Fruit fly (Drosophila melanogaster) whole organism, embryonic: ENCODE results near the gene smid.

Experiments used
- CG10654 ChIP-seq: fragments of 200-800 bp; sonication (Bioruptor generic); optimal IDR thresholded peaks from 2 replicates; lab custom pipeline; 2016; ENCODE audit warnings: missing biosample characterization, missing genetic modification characterization
- CG10979 ChIP-seq: fragments of 200-800 bp; sonication (Bioruptor generic); optimal IDR thresholded peaks from 2 replicates; lab custom pipeline; 2018; ENCODE audit warnings: missing biosample characterization, mild to moderate bottlenecking, missing genetic modification characterization, moderate library complexity
- CG11085 ChIP-seq: fragments of 200-800 bp; sonication (Bioruptor generic); IDR thresholded peaks from 2 replicates; pipeline ENCODE4 v1.3.6; 2022; ENCODE audit warnings: missing biosample characterization, missing genetic modification characterization
- CG11504 ChIP-seq: fragments of 200-800 bp; sonication (Bioruptor generic); optimal IDR thresholded peaks from 3 replicates; lab custom pipeline; 2019; ENCODE audit warnings: missing biosample characterization, mild to moderate bottlenecking, missing genetic modification characterization, moderate library complexity
- CG15011 ChIP-seq: fragments of 200-800 bp; sonication (Bioruptor generic); optimal IDR thresholded peaks from 3 replicates; lab custom pipeline; 2018; ENCODE audit warnings: missing biosample characterization, mild to moderate bottlenecking, missing genetic modification characterization
- CG17186 ChIP-seq: fragments of 200-800 bp; sonication (Bioruptor generic); optimal IDR thresholded peaks from 3 replicates; lab custom pipeline; 2017; ENCODE audit warnings: missing biosample characterization, missing genetic modification reagents, missing genetic modification characterization
- CG17328 ChIP-seq: fragments of 200-800 bp; sonication (Bioruptor generic); IDR thresholded peaks from 2 replicates; pipeline ENCODE4 v1.3.6; 2022; ENCODE audit warnings: missing biosample characterization, missing genetic modification characterization
- CG1792 ChIP-seq: fragments of 200-800 bp; sonication (Bioruptor generic); optimal IDR thresholded peaks from 2 replicates; lab custom pipeline; 2016; ENCODE audit warnings: missing biosample characterization, missing genetic modification characterization
- CG1832 ChIP-seq: fragments of 200-800 bp; sonication (Bioruptor generic); optimal IDR thresholded peaks from 2 replicates; lab custom pipeline; 2017; ENCODE audit warnings: missing biosample characterization, mild to moderate bottlenecking, missing genetic modification characterization, inconsistent platforms
- CG31224 ChIP-seq: fragments of 200-800 bp; sonication (Bioruptor generic); IDR thresholded peaks from 2 replicates; pipeline ENCODE4 v1.3.6; 2022; ENCODE audit warnings: missing biosample characterization, missing genetic modification characterization
- CG31365 ChIP-seq: fragments of 200-800 bp; sonication (Bioruptor generic); optimal IDR thresholded peaks from 2 replicates; lab custom pipeline; 2018; ENCODE audit warnings: missing biosample characterization, mild to moderate bottlenecking, missing genetic modification characterization
- CG31441 ChIP-seq: fragments of 200-800 bp; sonication (Bioruptor generic); IDR thresholded peaks from 2 replicates; pipeline ENCODE4 v1.3.6; 2022; ENCODE audit warnings: missing biosample characterization, missing genetic modification characterization
- CG33213 ChIP-seq: fragments of 200-800 bp; sonication (Bioruptor generic); optimal IDR thresholded peaks from 3 replicates; lab custom pipeline; 2016; ENCODE audit warnings: missing biosample characterization, missing genetic modification characterization
- CG34376 ChIP-seq: fragments of 200-800 bp; sonication (Bioruptor generic); optimal IDR thresholded peaks from 2 replicates; lab custom pipeline; 2018; ENCODE audit warnings: missing biosample characterization, mild to moderate bottlenecking, missing genetic modification characterization
- CG3726 ChIP-seq: fragments of 200-800 bp; sonication (Bioruptor generic); IDR thresholded peaks from 3 replicates; pipeline ENCODE4, ENCODE4 v1.3.6; 2022; ENCODE audit warnings: missing biosample characterization, missing genetic modification characterization
- CG3847 ChIP-seq: fragments of 200-800 bp; sonication (Bioruptor generic); IDR thresholded peaks from 2 replicates; pipeline ENCODE4 v1.3.6; 2022; ENCODE audit warnings: missing biosample characterization, missing genetic modification characterization
- CG4820 ChIP-seq: fragments of 200-800 bp; sonication (Bioruptor generic); optimal IDR thresholded peaks from 3 replicates; lab custom pipeline; 2016; ENCODE audit warnings: missing biosample characterization, missing genetic modification characterization
- CG5953 ChIP-seq: fragments of 200-800 bp; sonication (Bioruptor generic); IDR thresholded peaks from 2 replicates; pipeline ENCODE4 v1.3.6; 2022; ENCODE audit warnings: missing biosample characterization, missing genetic modification characterization
- CG6683 ChIP-seq: fragments of 200-800 bp; sonication (Bioruptor generic); optimal IDR thresholded peaks from 2 replicates; lab custom pipeline; 2017; ENCODE audit warnings: missing biosample characterization, mild to moderate bottlenecking, missing genetic modification characterization, missing genetic modification reagents
- CG8290 ChIP-seq, 3 experiments: fragments of 200-800 bp; sonication (Bioruptor generic); optimal IDR thresholded peaks; 2 replicates each; lab custom pipeline; 2016 to 2019; ENCODE audit warnings: missing biosample characterization in 3 of 3, missing genetic modification characterization in 3 of 3, mild to moderate bottlenecking in 2 of 3, moderate library complexity in 1 of 3
- Doc2 ChIP-seq: fragments of 200-800 bp; sonication (Bioruptor generic); IDR thresholded peaks from 2 replicates; pipeline ENCODE4 v1.3.6; 2022; ENCODE audit warnings: missing biosample characterization, missing genetic modification characterization
- Dp ChIP-seq: fragments of 200-800 bp; sonication (Bioruptor generic); optimal IDR thresholded peaks from 2 replicates; lab custom pipeline; 2018; ENCODE audit warnings: missing biosample characterization, mild to moderate bottlenecking, missing genetic modification characterization, moderate library complexity
- E2f1 ChIP-seq: fragments of 200-800 bp; sonication (Bioruptor generic); IDR thresholded peaks from 2 replicates; pipeline ENCODE4 v1.3.6; 2022; ENCODE audit warnings: missing biosample characterization, missing genetic modification characterization
- Fer3 ChIP-seq: fragments of 200-800 bp; sonication (Bioruptor generic); optimal IDR thresholded peaks from 2 replicates; lab custom pipeline; 2018; ENCODE audit warnings: missing biosample characterization, mild to moderate bottlenecking, missing genetic modification characterization, moderate library complexity
- HLH54F ChIP-seq: fragments of 200-800 bp; sonication (Bioruptor generic); optimal IDR thresholded peaks from 3 replicates; lab custom pipeline; 2016; ENCODE audit warnings: missing biosample characterization, missing genetic modification characterization
- Hey ChIP-seq: fragments of 200-800 bp; sonication (Bioruptor generic); optimal IDR thresholded peaks from 3 replicates; lab custom pipeline; 2018; ENCODE audit warnings: missing biosample characterization, mild to moderate bottlenecking, missing genetic modification characterization
- Hr3 ChIP-seq: fragments of 200-800 bp; sonication (Bioruptor generic); optimal IDR thresholded peaks from 3 replicates; lab custom pipeline; 2016; ENCODE audit warnings: missing biosample characterization, missing genetic modification characterization
- MTF-1 ChIP-seq: fragments of 200-800 bp; sonication (Bioruptor generic); optimal IDR thresholded peaks from 2 replicates; lab custom pipeline; 2018; ENCODE audit warnings: missing biosample characterization, mild to moderate bottlenecking, missing genetic modification characterization, borderline replicate concordance
- Mad ChIP-seq: fragments of 200-800 bp; sonication (Bioruptor generic); optimal IDR thresholded peaks from 2 replicates; lab custom pipeline; 2016; ENCODE audit warnings: missing biosample characterization, missing genetic modification characterization
- TFAM ChIP-seq: fragments of 200-800 bp; sonication (Bioruptor generic); optimal IDR thresholded peaks from 2 replicates; lab custom pipeline; 2017; ENCODE audit warnings: missing biosample characterization, missing genetic modification characterization, inconsistent platforms
- abd-A ChIP-seq: fragments of 200-800 bp; sonication (Bioruptor generic); optimal IDR thresholded peaks from 3 replicates; lab custom pipeline; 2019; ENCODE audit warnings: missing biosample characterization, mild to moderate bottlenecking, missing genetic modification characterization, moderate library complexity
- ara ChIP-seq: fragments of 200-800 bp; sonication (Bioruptor generic); IDR thresholded peaks from 2 replicates; pipeline ENCODE4 v1.3.6; 2022; ENCODE audit warnings: missing biosample characterization, missing genetic modification characterization
- bcd ChIP-seq: fragments of 200-800 bp; sonication (Bioruptor generic); optimal IDR thresholded peaks from 2 replicates; lab custom pipeline; 2017; ENCODE audit warnings: missing biosample characterization, mild to moderate bottlenecking, missing genetic modification characterization
- crc ChIP-seq: fragments of 200-800 bp; sonication (Bioruptor generic); optimal IDR thresholded peaks from 2 replicates; lab custom pipeline; 2016; ENCODE audit warnings: missing biosample characterization, missing genetic modification characterization
- da ChIP-seq: fragments of 200-800 bp; sonication (Bioruptor generic); optimal IDR thresholded peaks from 2 replicates; lab custom pipeline; 2016; ENCODE audit warnings: missing biosample characterization, missing genetic modification characterization
- disco-r ChIP-seq: fragments of 200-800 bp; sonication (Bioruptor generic); optimal IDR thresholded peaks from 2 replicates; lab custom pipeline; 2016; ENCODE audit warnings: missing biosample characterization, missing genetic modification characterization
- fd96Cb ChIP-seq: fragments of 200-800 bp; sonication (Bioruptor generic); optimal IDR thresholded peaks from 2 replicates; lab custom pipeline; 2018; ENCODE audit warnings: missing biosample characterization, mild to moderate bottlenecking, missing genetic modification characterization, moderate library complexity
- jigr1 ChIP-seq: fragments of 200-800 bp; sonication (Bioruptor generic); IDR thresholded peaks from 3 replicates; pipeline ENCODE4 v1.3.6; 2022; ENCODE audit warnings: missing biosample characterization, missing genetic modification characterization
- knrl ChIP-seq: fragments of 200-800 bp; sonication (Bioruptor generic); IDR thresholded peaks from 3 replicates; pipeline ENCODE4 v1.3.6; 2022; ENCODE audit warnings: missing biosample characterization, missing genetic modification characterization; ENCODE audit not compliant: partially characterized antibody
- pros ChIP-seq: fragments of 200-800 bp; sonication (Bioruptor generic); optimal IDR thresholded peaks from 3 replicates; lab custom pipeline; 2019; ENCODE audit warnings: missing biosample characterization, mild to moderate bottlenecking, missing genetic modification characterization, moderate library complexity
- sob ChIP-seq: fragments of 200-800 bp; sonication (Bioruptor generic); IDR thresholded peaks from 2 replicates; pipeline ENCODE4 v1.3.6; 2022; ENCODE audit warnings: missing biosample characterization, missing genetic modification characterization
- tap ChIP-seq: fragments of 200-800 bp; optimal IDR thresholded peaks from 3 replicates; lab custom pipeline; 2019; ENCODE audit warnings: missing biosample characterization, mild to moderate bottlenecking, missing genetic modification characterization, moderate library complexity
- trh ChIP-seq: fragments of 200-800 bp; sonication (Bioruptor generic); optimal IDR thresholded peaks from 2 replicates; lab custom pipeline; 2016; ENCODE audit warnings: missing biosample characterization, missing genetic modification characterization
- wek ChIP-seq: fragments of 200-800 bp; sonication (Bioruptor generic); optimal IDR thresholded peaks from 3 replicates; lab custom pipeline; 2018; ENCODE audit warnings: missing biosample characterization, mild to moderate bottlenecking, missing genetic modification characterization, moderate library complexity
- z ChIP-seq: fragments of 200-800 bp; sonication (Bioruptor generic); IDR thresholded peaks from 3 replicates; pipeline ENCODE4 v1.3.6; 2022; ENCODE audit warnings: missing biosample characterization, missing genetic modification characterization

Gene smid

dm6 chr3L:7356386-7357117 lies 24.9 kb upstream of the smid start, which contains the start of gene CTCF (continued):
- TF ChIP-seq Doc2 (GFP tag; lab: Robert Waterston, UW) (no peak), HLH54F (peak; percentile 20), z (no peak), disco-r (GFP tag; lab: Kevin White, UChicago) (no peak), pros (GFP tag; lab: Kevin White, UChicago) (peak; percentile 12), bcd (GFP tag; lab: Kevin White, UChicago) (no peak), Mad (GFP tag; lab: Kevin White, UChicago) (peak; percentile 17), wek (GFP tag; lab: Kevin White, UChicago) (no peak), tap (tag; lab: Kevin White, UChicago) (peak; percentile 12), CG31441 (GFP tag; lab: Robert Waterston, UW) (peak; percentile 40; the same call in 1 of the 2 replicates), CG5953 (GFP tag; lab: Robert Waterston, UW) (no peak), knrl (GFP tag; lab: Robert Waterston, UW) (peak; percentile 82), CG1832 (GFP tag; lab: Kevin White, UChicago) (no peak), Hr3 (GFP tag; lab: Kevin White, UChicago) (peak; percentile 13), CG10654 (GFP tag; lab: Kevin White, UChicago) (no peak), CG34376 (GFP tag; lab: Kevin White, UChicago) (peak; percentile 85), CG3726 (no peak), CG17328 (GFP tag; lab: Robert Waterston, UW) (no peak), CG10979 (tag; lab: Kevin White, UChicago) (peak; percentile 40), abd-A (tag; lab: Kevin White, UChicago) (no peak), CG4820 (GFP tag; lab: Kevin White, UChicago) (peak; percentile 38), E2f1 (GFP tag; lab: Robert Waterston, UW) (0 out of 2 replicates have a peak, but pooled peaks have one; percentile 7), CG31224 (GFP tag; lab: Robert Waterston, UW) (no peak), crc (GFP tag; lab: Kevin White, UChicago) (no peak), CG6683 (GFP tag; lab: Kevin White, UChicago) (no peak), fd96Cb (peak; percentile 25), CG8290 (GFP tag; optimal IDR thresholded peaks at IDR 0.05; lab: Kevin White, UChicago) (peak; percentile 59), CG8290 (tag; optimal IDR thresholded peaks at IDR 0.05; lab: Kevin White, UChicago) (peak in 1 of 2 experiments; percentile 55), sob (GFP tag; lab: Robert Waterston, UW) (no peak), jigr1 (GFP tag; lab: Robert Waterston, UW) (no peak; the same call in 2 of the 3 replicates), CG11085 (no peak), CG1792 (GFP tag; lab: Kevin White, UChicago) (peak; percentile 9), CG3847 (GFP tag; lab: Robert Waterston, UW) (0 out of 2 replicates have a peak, but pooled peaks have one; percentile 6), CG15011 (GFP tag; lab: Kevin White, UChicago) (no peak), Fer3 (tag; lab: Kevin White, UChicago) (no peak), trh (GFP tag; lab: Kevin White, UChicago) (no peak), CG33213 (GFP tag; lab: Kevin White, UChicago) (peak; percentile 76), Hey (tag; lab: Kevin White, UChicago) (no peak), da (GFP tag; lab: Kevin White, UChicago) (peak; percentile 21), CG11504 (tag; lab: Kevin White, UChicago) (no peak), TFAM (GFP tag; lab: Kevin White, UChicago) (no peak), Dp (GFP tag; lab: Kevin White, UChicago) (peak; percentile 51), CG17186 (peak; percentile 61), CG31365 (tag; lab: Kevin White, UChicago) (no peak), ara (0 out of 2 replicates have a peak, but pooled peaks have one; percentile 39), MTF-1 (GFP tag; lab: Kevin White, UChicago) (no peak)
